Fruit fly (Drosophila melanogaster) whole organism, embryonic: ENCODE data around the gene lark.

ENCODE experiments used
- Aef1 ChIP-seq: fragments of 200-800 bp; sonication (Bioruptor generic); IDR thresholded peaks from 3 replicates; pipeline ENCODE4 v1.3.6; 2022; ENCODE audit warnings: missing biosample characterization, missing genetic modification characterization
- Atf-2 ChIP-seq: fragments of 200-800 bp; sonication (Bioruptor generic); optimal IDR thresholded peaks from 2 replicates; lab custom pipeline; 2016; ENCODE audit warnings: missing biosample characterization, missing genetic modification characterization
- Atf6 ChIP-seq: fragments of 200-800 bp; sonication (Bioruptor generic); IDR thresholded peaks from 2 replicates; pipeline ENCODE4 v1.3.6; 2022; ENCODE audit warnings: missing biosample characterization, missing genetic modification characterization
- Bgb ChIP-seq: fragments of 200-800 bp; sonication (Bioruptor generic); IDR thresholded peaks from 2 replicates; pipeline ENCODE4 v1.3.6; 2022; ENCODE audit warnings: missing biosample characterization, missing genetic modification characterization; ENCODE audit not compliant: partially characterized antibody
- Blimp-1 ChIP-seq: fragments of 200-800 bp; sonication (Bioruptor generic); optimal IDR thresholded peaks from 3 replicates; lab custom pipeline; 2018; ENCODE audit warnings: missing biosample characterization, missing genetic modification characterization, mild to moderate bottlenecking, moderate library complexity, missing genetic modification reagents
- CG12236 ChIP-seq: fragments of 200-800 bp; sonication (Bioruptor generic); optimal IDR thresholded peaks from 2 replicates; lab custom pipeline; 2016; ENCODE audit warnings: missing biosample characterization, missing genetic modification characterization
- CG1233 ChIP-seq: fragments of 200-800 bp; sonication (Bioruptor generic); optimal IDR thresholded peaks from 4 replicates; lab custom pipeline; 2018; ENCODE audit warnings: missing biosample characterization, mild to moderate bottlenecking, missing genetic modification characterization
- CG12744 ChIP-seq: fragments of 200-800 bp; sonication (Bioruptor generic); optimal IDR thresholded peaks from 2 replicates; lab custom pipeline; 2016; ENCODE audit warnings: missing biosample characterization, missing genetic modification characterization
- CG13287 ChIP-seq: fragments of 200-800 bp; sonication (Bioruptor generic); IDR thresholded peaks from 2 replicates; pipeline ENCODE4 v1.3.6; 2022; ENCODE audit warnings: missing biosample characterization, missing genetic modification characterization; ENCODE audit not compliant: partially characterized antibody
- CG13424 ChIP-seq: fragments of 200-800 bp; sonication (Bioruptor generic); optimal IDR thresholded peaks from 2 replicates; lab custom pipeline; 2019; ENCODE audit warnings: missing biosample characterization, mild to moderate bottlenecking, missing genetic modification characterization, moderate library complexity
- CG13624 ChIP-seq: fragments of 200-800 bp; sonication (Bioruptor generic); optimal IDR thresholded peaks from 2 replicates; lab custom pipeline; 2016; ENCODE audit warnings: missing biosample characterization, missing genetic modification characterization
- CG14441 ChIP-seq: fragments of 200-800 bp; sonication (Bioruptor generic); IDR thresholded peaks from 2 replicates; pipeline ENCODE4 v1.3.6; 2022; ENCODE audit warnings: missing biosample characterization, missing genetic modification characterization
- CG14860 ChIP-seq: fragments of 200-800 bp; sonication (Bioruptor generic); IDR thresholded peaks from 3 replicates; pipeline ENCODE4 v1.3.6; 2022; ENCODE audit warnings: missing biosample characterization, missing genetic modification characterization; ENCODE audit not compliant: partially characterized antibody
- CG14965 ChIP-seq: fragments of 200-800 bp; sonication (Bioruptor generic); optimal IDR thresholded peaks from 2 replicates; lab custom pipeline; 2016; ENCODE audit warnings: missing biosample characterization, missing genetic modification characterization, borderline replicate concordance
- CG15696 ChIP-seq: fragments of 200-800 bp; sonication (Bioruptor generic); optimal IDR thresholded peaks from 2 replicates; lab custom pipeline; 2019; ENCODE audit warnings: missing biosample characterization, mild to moderate bottlenecking, missing genetic modification characterization, moderate library complexity
- CG17612 ChIP-seq: fragments of 200-800 bp; sonication (Bioruptor generic); IDR thresholded peaks from 2 replicates; pipeline ENCODE4 v1.3.6; 2022; ENCODE audit warnings: missing biosample characterization, missing genetic modification characterization
- CG17912 ChIP-seq: fragments of 200-800 bp; sonication (Bioruptor generic); optimal IDR thresholded peaks from 2 replicates; lab custom pipeline; 2018; ENCODE audit warnings: missing biosample characterization, mild to moderate bottlenecking, missing genetic modification characterization
- CG18619 ChIP-seq: fragments of 200-800 bp; sonication (Bioruptor generic); optimal IDR thresholded peaks from 3 replicates; lab custom pipeline; 2017; ENCODE audit warnings: missing biosample characterization, mild to moderate bottlenecking, missing genetic modification characterization
- CG2202 ChIP-seq: fragments of 200-800 bp; sonication (Bioruptor generic); optimal IDR thresholded peaks from 2 replicates; lab custom pipeline; 2018; ENCODE audit warnings: missing biosample characterization, mild to moderate bottlenecking, missing genetic modification characterization
- CG31224 ChIP-seq: fragments of 200-800 bp; sonication (Bioruptor generic); IDR thresholded peaks from 2 replicates; pipeline ENCODE4 v1.3.6; 2022; ENCODE audit warnings: missing biosample characterization, missing genetic modification characterization
- CG31441 ChIP-seq: fragments of 200-800 bp; sonication (Bioruptor generic); IDR thresholded peaks from 2 replicates; pipeline ENCODE4 v1.3.6; 2022; ENCODE audit warnings: missing biosample characterization, missing genetic modification characterization
- CG33213 ChIP-seq: fragments of 200-800 bp; sonication (Bioruptor generic); optimal IDR thresholded peaks from 3 replicates; lab custom pipeline; 2016; ENCODE audit warnings: missing biosample characterization, missing genetic modification characterization
- CG5180 ChIP-seq: fragments of 200-800 bp; sonication (Bioruptor generic); optimal IDR thresholded peaks from 3 replicates; lab custom pipeline; 2017; ENCODE audit warnings: missing biosample characterization, missing genetic modification characterization, mild to moderate bottlenecking, moderate library complexity, missing genetic modification reagents
- CG7372 ChIP-seq: fragments of 200-800 bp; sonication (Bioruptor generic); IDR thresholded peaks from 2 replicates; pipeline ENCODE4 v1.3.6; 2022; ENCODE audit warnings: missing biosample characterization, missing genetic modification characterization
- CG8478 ChIP-seq: fragments of >200 bp; optimal IDR thresholded peaks from 2 replicates; lab custom pipeline; 2018
- CG9876 ChIP-seq: fragments of 200-800 bp; sonication (Bioruptor generic); optimal IDR thresholded peaks from 2 replicates; lab custom pipeline; 2016; ENCODE audit warnings: missing biosample characterization, missing genetic modification characterization
- CkIIα-i1 ChIP-seq: fragments of 200-800 bp; sonication (Bioruptor generic); IDR thresholded peaks from 2 replicates; pipeline ENCODE4 v1.3.6; 2022; ENCODE audit warnings: missing biosample characterization, missing genetic modification characterization
- Elba2 ChIP-seq: fragments of 200-800 bp; sonication (Bioruptor generic); optimal IDR thresholded peaks from 3 replicates; lab custom pipeline; 2016; ENCODE audit warnings: missing biosample characterization, missing genetic modification characterization
- Ets97D ChIP-seq: fragments of 200-800 bp; sonication (Bioruptor generic); optimal IDR thresholded peaks from 3 replicates; lab custom pipeline; 2016; ENCODE audit warnings: missing biosample characterization, missing genetic modification characterization
- NC2α ChIP-seq: fragments of 200-800 bp; sonication (Bioruptor generic); optimal IDR thresholded peaks from 2 replicates; lab custom pipeline; 2016; ENCODE audit warnings: missing biosample characterization, missing genetic modification characterization
- NC2β ChIP-seq: fragments of 200-800 bp; sonication (Bioruptor generic); optimal IDR thresholded peaks from 2 replicates; lab custom pipeline; 2016; ENCODE audit warnings: missing biosample characterization, missing genetic modification characterization
- Rfx ChIP-seq: fragments of 200-800 bp; sonication (Bioruptor generic); IDR thresholded peaks from 2 replicates; pipeline ENCODE4 v1.3.6; 2022; ENCODE audit warnings: missing biosample characterization, missing genetic modification characterization
- Ssrp ChIP-seq: fragments of 200-800 bp; sonication (Bioruptor generic); optimal IDR thresholded peaks from 2 replicates; lab custom pipeline; 2018; ENCODE audit warnings: missing biosample characterization, mild to moderate bottlenecking, missing genetic modification characterization, moderate library complexity
- abd-A ChIP-seq: fragments of 200-800 bp; sonication (Bioruptor generic); optimal IDR thresholded peaks from 3 replicates; lab custom pipeline; 2019; ENCODE audit warnings: missing biosample characterization, mild to moderate bottlenecking, missing genetic modification characterization, moderate library complexity
- ap ChIP-seq: fragments of 200-800 bp; sonication (Bioruptor generic); IDR thresholded peaks from 2 replicates; pipeline ENCODE4 v1.3.6; 2022; ENCODE audit warnings: missing biosample characterization, missing genetic modification characterization
- az2 ChIP-seq: fragments of 200-800 bp; sonication (Bioruptor generic); optimal IDR thresholded peaks from 3 replicates; lab custom pipeline; 2016; ENCODE audit warnings: missing biosample characterization, missing genetic modification characterization
- bab2 ChIP-seq: fragments of 200-800 bp; sonication (Bioruptor generic); optimal IDR thresholded peaks from 2 replicates; lab custom pipeline; 2016; ENCODE audit warnings: missing biosample characterization, missing genetic modification characterization
- cato ChIP-seq: fragments of 200-800 bp; sonication (Bioruptor generic); optimal IDR thresholded peaks from 2 replicates; lab custom pipeline; 2016; ENCODE audit warnings: missing biosample characterization, missing genetic modification characterization, borderline replicate concordance
- cwo ChIP-seq: fragments of 200-800 bp; sonication (Bioruptor generic); optimal IDR thresholded peaks from 3 replicates; lab custom pipeline; 2017; ENCODE audit warnings: missing biosample characterization, missing genetic modification characterization, mild to moderate bottlenecking, moderate library complexity, missing genetic modification reagents
- dati ChIP-seq: fragments of 200-800 bp; sonication (Bioruptor generic); IDR thresholded peaks from 2 replicates; pipeline ENCODE4 v1.3.6; 2022; ENCODE audit warnings: missing biosample characterization, missing genetic modification characterization
- exex ChIP-seq: fragments of 200-800 bp; sonication (Bioruptor generic); optimal IDR thresholded peaks from 4 replicates; lab custom pipeline; 2018; ENCODE audit warnings: missing biosample characterization, mild to moderate bottlenecking, missing genetic modification characterization, moderate library complexity
- gce ChIP-seq: fragments of 200-800 bp; sonication (Bioruptor generic); IDR thresholded peaks from 3 replicates; pipeline ENCODE4 v1.3.6; 2022; ENCODE audit warnings: missing biosample characterization, missing genetic modification characterization
- gsb-n ChIP-seq: fragments of 200-800 bp; sonication (Bioruptor generic); optimal IDR thresholded peaks from 3 replicates; lab custom pipeline; 2018; ENCODE audit warnings: missing biosample characterization, mild to moderate bottlenecking, missing genetic modification characterization
- jumu ChIP-seq: fragments of 200-800 bp; sonication (Bioruptor generic); optimal IDR thresholded peaks from 3 replicates; lab custom pipeline; 2016; ENCODE audit warnings: missing biosample characterization, missing genetic modification characterization
- klu ChIP-seq: fragments of 200-800 bp; sonication (Bioruptor generic); IDR thresholded peaks from 2 replicates; pipeline ENCODE4 v1.3.6; 2022; ENCODE audit warnings: missing biosample characterization, missing genetic modification characterization
- otp ChIP-seq: fragments of 200-800 bp; sonication (Bioruptor generic); IDR thresholded peaks from 3 replicates; pipeline ENCODE4, ENCODE4 v1.3.6; 2022; ENCODE audit warnings: missing biosample characterization, missing genetic modification characterization
- run ChIP-seq: fragments of 200-800 bp; sonication (Bioruptor generic); optimal IDR thresholded peaks from 3 replicates; lab custom pipeline; 2018; ENCODE audit warnings: missing biosample characterization, mild to moderate bottlenecking, missing genetic modification characterization
- so ChIP-seq: fragments of 200-800 bp; sonication (Bioruptor generic); IDR thresholded peaks from 3 replicates; pipeline ENCODE4 v1.3.6; 2022; ENCODE audit warnings: missing biosample characterization, missing genetic modification characterization
- tna ChIP-seq: fragments of 200-800 bp; sonication (Bioruptor generic); IDR thresholded peaks from 2 replicates; pipeline ENCODE4 v1.3.6; 2022; ENCODE audit warnings: missing biosample characterization, missing genetic modification characterization; ENCODE audit not compliant: partially characterized antibody
- wek ChIP-seq: fragments of 200-800 bp; sonication (Bioruptor generic); optimal IDR thresholded peaks from 3 replicates; lab custom pipeline; 2018; ENCODE audit warnings: missing biosample characterization, mild to moderate bottlenecking, missing genetic modification characterization, moderate library complexity

Gene lark

DNA sequence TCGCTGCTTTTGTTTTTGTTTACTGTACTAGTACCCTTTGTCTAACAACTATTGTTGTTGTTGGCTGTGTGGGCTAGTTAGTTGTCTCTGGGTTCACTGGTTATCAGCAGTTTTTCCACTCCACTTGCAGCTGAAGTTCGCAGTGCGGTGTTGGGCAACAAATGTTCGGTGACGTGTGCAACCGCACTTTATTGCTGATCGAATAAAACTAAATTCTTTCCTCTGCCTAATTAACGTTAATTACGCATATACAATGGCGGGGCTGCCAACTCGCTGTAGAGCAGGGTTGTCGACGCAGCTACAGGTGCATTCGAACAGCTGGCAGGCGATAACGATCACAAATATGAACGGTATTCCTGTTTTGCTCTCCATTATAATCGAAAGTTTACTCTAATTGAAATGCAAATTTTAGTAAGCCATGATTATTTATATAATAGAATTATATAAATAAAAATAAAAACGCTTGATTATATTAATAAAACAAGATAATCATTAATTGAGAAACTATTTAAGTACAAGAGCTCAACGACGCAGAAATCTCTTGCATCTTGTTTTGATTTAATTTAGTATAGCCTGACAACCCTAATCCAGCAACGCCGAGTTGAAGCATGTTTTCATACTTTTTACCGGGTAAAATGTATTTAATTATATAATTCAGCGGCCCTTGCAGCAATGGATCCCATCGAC lies 10.4 kb upstream of the lark start, which contains the start of the genes mrva, CG42307 and mus312:
Gene mrva (minus strand): TSS at position 276 of the 687 bp plus-strand sequence.
Gene CG42307 (plus strand): TSS at position 566 of the 687 bp plus-strand sequence.
Gene mus312 (plus strand): TSS at position 566 of the 687 bp plus-strand sequence.
- TF ChIP-seq gce (GFP tag; lab: Robert Waterston, UW), result 0 out of 3 replicates have a peak, but pooled peaks have one; percentile 14
- TF ChIP-seq cato (GFP tag; lab: Kevin White, UChicago), result peak; percentile 59
- TF ChIP-seq az2 (GFP tag; lab: Kevin White, UChicago), result peak; percentile 88
- no peak for TF ChIP-seq CG17612
- no peak for TF ChIP-seq dati (GFP tag; lab: Robert Waterston, UW)
- TF ChIP-seq jumu (GFP tag; lab: Kevin White, UChicago), result peak; percentile 1
- no peak for TF ChIP-seq Bgb
- TF ChIP-seq CG13624 (GFP tag; lab: Kevin White, UChicago), result peak; percentile 89
- TF ChIP-seq CG31224 (GFP tag; lab: Robert Waterston, UW), result peak; percentile 78
- TF ChIP-seq bab2, result peak; percentile 41
- peak; percentile 80 for TF ChIP-seq run (tag; lab: Kevin White, UChicago)
- TF ChIP-seq CG5180, result no peak
- TF ChIP-seq ap, result peak; percentile 53; the same call in 1 of the 2 replicates
- TF ChIP-seq Ssrp (tag; lab: Kevin White, UChicago), result peak; percentile 93
- TF ChIP-seq CG12744 (GFP tag; lab: Kevin White, UChicago), result peak; percentile 8
- TF ChIP-seq Atf6 (GFP tag; lab: Robert Waterston, UW), result peak; percentile 69
- TF ChIP-seq CG14860 (GFP tag; lab: Robert Waterston, UW), result no peak
- TF ChIP-seq gsb-n (tag; lab: Kevin White, UChicago), result peak; percentile 92
- TF ChIP-seq Rfx (GFP tag; lab: Robert Waterston, UW), result peak; percentile 88
- peak; percentile 70 for TF ChIP-seq Elba2
- TF ChIP-seq cwo (GFP tag; lab: Kevin White, UChicago), result peak; percentile 78
- TF ChIP-seq CG17912, result peak; percentile 79
- no peak for TF ChIP-seq NC2β (GFP tag; lab: Kevin White, UChicago)
- TF ChIP-seq Atf-2 (GFP tag; lab: Kevin White, UChicago), result peak; percentile 26
- peak; percentile 87; the same call in 2 of the 3 replicates for TF ChIP-seq so (GFP tag; lab: Robert Waterston, UW)
- TF ChIP-seq CG9876 (GFP tag; lab: Kevin White, UChicago), result peak; percentile 5
- TF ChIP-seq CG7372 (GFP tag; lab: Robert Waterston, UW), result peak; percentile 72
- TF ChIP-seq klu (GFP tag; lab: Robert Waterston, UW), result peak; percentile 56; the same call in 1 of the 2 replicates
- peak; percentile 52 for TF ChIP-seq CG13287
- TF ChIP-seq otp (GFP tag; lab: Robert Waterston, UW), result peak; percentile 82
- TF ChIP-seq CG14965, result no peak
- TF ChIP-seq NC2α (GFP tag; lab: Kevin White, UChicago), result no peak
- TF ChIP-seq CG15696, result peak; percentile 89
- peak; percentile 93 for TF ChIP-seq exex
- TF ChIP-seq CG31441 (GFP tag; lab: Robert Waterston, UW), result no peak; the same call in 1 of the 2 replicates
- no peak for TF ChIP-seq abd-A
- TF ChIP-seq CG12236 (GFP tag; lab: Kevin White, UChicago), result no peak
- TF ChIP-seq CG33213 (GFP tag; lab: Kevin White, UChicago), result peak; percentile 44
- TF ChIP-seq wek (GFP tag; lab: Kevin White, UChicago), result peak; percentile 98
- no peak for TF ChIP-seq CG8478
- TF ChIP-seq Aef1, result peak; percentile 76
- peak; percentile 97 for TF ChIP-seq CG13424
- peak; percentile 57 for TF ChIP-seq CG1233 (GFP tag; lab: Kevin White, UChicago)
- TF ChIP-seq CkIIα-i1, result no peak
- TF ChIP-seq Ets97D (GFP tag; lab: Kevin White, UChicago), result peak; percentile 52
- TF ChIP-seq Blimp-1 (GFP tag; lab: Kevin White, UChicago), result peak; percentile 90
- TF ChIP-seq CG14441 (GFP tag; lab: Robert Waterston, UW), result peak; percentile 69
- TF ChIP-seq CG2202 (tag; lab: Kevin White, UChicago), result peak; percentile 66
- TF ChIP-seq CG18619 (GFP tag; lab: Kevin White, UChicago), result peak; percentile 86
- TF ChIP-seq tna (GFP tag; lab: Robert Waterston, UW), result no peak
